Fruit fly (Drosophila melanogaster) whole organism, prepupa: ENCODE data around the gene nmdyn-D7.
A peak's percentile ranks its signal among the peaks of the same experiment; 100 is the strongest.

Source experiments
- CG11294 ChIP-seq: fragments of 200-800 bp; sonication (Bioruptor generic); IDR thresholded peaks from 2 replicates; pipeline ENCODE4 v1.3.6; 2022; ENCODE audit warnings: missing biosample characterization, missing genetic modification characterization
- CG11762 ChIP-seq: fragments of 200-800 bp; sonication (Bioruptor generic); optimal IDR thresholded peaks from 3 replicates; lab custom pipeline; 2016; ENCODE audit warnings: missing biosample characterization, missing genetic modification characterization; ENCODE audit not compliant: insufficient read depth
- CG11902 ChIP-seq: fragments of 200-800 bp; sonication (Bioruptor generic); optimal IDR thresholded peaks from 3 replicates; lab custom pipeline; 2016; ENCODE audit warnings: missing biosample characterization, missing genetic modification characterization
- CG15336 ChIP-seq: fragments of 200-800 bp; sonication (Bioruptor generic); IDR thresholded peaks from 2 replicates; pipeline ENCODE4 v1.3.6; 2022; ENCODE audit warnings: missing biosample characterization, missing genetic modification characterization
- CG31627 ChIP-seq: fragments of 200-800 bp; sonication (Bioruptor generic); optimal IDR thresholded peaks from 3 replicates; lab custom pipeline; 2016; ENCODE audit warnings: missing biosample characterization, missing genetic modification characterization
- CG34406 ChIP-seq: fragments of 200-800 bp; sonication (Bioruptor generic); optimal IDR thresholded peaks from 3 replicates; lab custom pipeline; 2016; ENCODE audit warnings: missing biosample characterization, missing genetic modification characterization
- CG4318 ChIP-seq: fragments of 200-800 bp; sonication (Bioruptor generic); optimal IDR thresholded peaks from 3 replicates; lab custom pipeline; 2017; ENCODE audit warnings: missing biosample characterization, mild to moderate bottlenecking, missing genetic modification characterization
- CG6792 ChIP-seq: fragments of 200-800 bp; sonication (Bioruptor generic); optimal IDR thresholded peaks from 3 replicates; lab custom pipeline; 2016; ENCODE audit warnings: missing biosample characterization, missing genetic modification characterization
- CG6808 ChIP-seq: fragments of 200-800 bp; sonication (Bioruptor generic); optimal IDR thresholded peaks from 3 replicates; lab custom pipeline; 2017; ENCODE audit warnings: missing biosample characterization, missing genetic modification characterization, mild to moderate bottlenecking, moderate library complexity, missing genetic modification reagents
- CG8119 ChIP-seq: fragments of 200-800 bp; sonication (Bioruptor generic); IDR thresholded peaks from 3 replicates; pipeline ENCODE4 v1.3.6; 2022; ENCODE audit warnings: missing biosample characterization, missing genetic modification characterization
- CG8319 ChIP-seq: fragments of 200-800 bp; sonication (Bioruptor generic); optimal IDR thresholded peaks from 3 replicates; lab custom pipeline; 2016; ENCODE audit warnings: missing biosample characterization, missing genetic modification characterization
- CG8632 ChIP-seq: fragments of 200-800 bp; sonication (Bioruptor generic); optimal IDR thresholded peaks from 3 replicates; lab custom pipeline; 2016; ENCODE audit warnings: missing biosample characterization, missing genetic modification characterization
- CG9139 ChIP-seq: fragments of 200-800 bp; sonication (Bioruptor generic); optimal IDR thresholded peaks from 3 replicates; lab custom pipeline; 2017; ENCODE audit warnings: missing biosample characterization, mild to moderate bottlenecking, missing genetic modification characterization
- Eip75B ChIP-seq: fragments of 200-800 bp; sonication (Bioruptor generic); optimal IDR thresholded peaks from 3 replicates; lab custom pipeline; 2016; ENCODE audit warnings: missing biosample characterization, missing genetic modification characterization
- Eip93F ChIP-seq: fragments of 200-800 bp; sonication (Bioruptor generic); optimal IDR thresholded peaks from 2 replicates; lab custom pipeline; 2016; ENCODE audit warnings: missing biosample characterization, mild to moderate bottlenecking, missing genetic modification characterization
- Ets21C ChIP-seq: fragments of 200-800 bp; sonication (Bioruptor generic); optimal IDR thresholded peaks from 3 replicates; lab custom pipeline; 2016; ENCODE audit warnings: missing biosample characterization, missing genetic modification characterization
- Ets96B ChIP-seq: fragments of 200-800 bp; optimal IDR thresholded peaks from 2 replicates; lab custom pipeline; 2019; ENCODE audit warnings: missing biosample characterization, mild to moderate bottlenecking, missing genetic modification characterization, moderate library complexity
- Hr38 ChIP-seq: sonication (Bioruptor generic); optimal IDR thresholded peaks from 2 replicates; lab custom pipeline; 2016; ENCODE audit warnings: missing biosample characterization, missing genetic modification characterization
- Hr4 ChIP-seq: fragments of 200-800 bp; sonication (Bioruptor generic); optimal IDR thresholded peaks from 3 replicates; lab custom pipeline; 2016; ENCODE audit warnings: missing biosample characterization, missing genetic modification characterization
- OdsH ChIP-seq: fragments of 200-800 bp; sonication (Bioruptor generic); optimal IDR thresholded peaks from 3 replicates; lab custom pipeline; 2016; ENCODE audit warnings: missing biosample characterization, missing genetic modification characterization
- Smox ChIP-seq: fragments of 200-800 bp; sonication (Bioruptor generic); optimal IDR thresholded peaks from 3 replicates; lab custom pipeline; 2016; ENCODE audit warnings: missing biosample characterization, missing genetic modification characterization
- Sox102F ChIP-seq: fragments of 200-800 bp; sonication (Bioruptor generic); optimal IDR thresholded peaks from 2 replicates; lab custom pipeline; 2016; ENCODE audit warnings: missing biosample characterization, mild to moderate bottlenecking, missing genetic modification characterization
- Sox15 ChIP-seq: fragments of 200-800 bp; sonication (Bioruptor generic); optimal IDR thresholded peaks from 3 replicates; lab custom pipeline; 2016; ENCODE audit warnings: missing biosample characterization, missing genetic modification characterization
- achi ChIP-seq: fragments of 200-800 bp; sonication (Bioruptor generic); optimal IDR thresholded peaks from 3 replicates; lab custom pipeline; 2016; ENCODE audit warnings: missing biosample characterization, missing genetic modification characterization
- acj6 ChIP-seq: fragments of 200-800 bp; sonication (Bioruptor generic); optimal IDR thresholded peaks from 3 replicates; lab custom pipeline; 2016; ENCODE audit warnings: missing biosample characterization, missing genetic modification characterization
- cyc ChIP-seq: fragments of 200-800 bp; sonication (Bioruptor generic); optimal IDR thresholded peaks from 3 replicates; lab custom pipeline; 2016; ENCODE audit warnings: missing biosample characterization, missing genetic modification characterization
- dac ChIP-seq: fragments of 200-800 bp; sonication (Bioruptor generic); optimal IDR thresholded peaks from 2 replicates; lab custom pipeline; 2017; ENCODE audit warnings: missing biosample characterization, mild to moderate bottlenecking, missing genetic modification characterization
- dsx ChIP-seq: fragments of 200-800 bp; optimal IDR thresholded peaks from 3 replicates; lab custom pipeline; 2019; ENCODE audit warnings: missing biosample characterization, mild to moderate bottlenecking, missing genetic modification characterization, moderate library complexity; ENCODE audit not compliant: poor library complexity, severe bottlenecking
- fd85E ChIP-seq: fragments of 200-800 bp; sonication (Bioruptor generic); optimal IDR thresholded peaks from 3 replicates; lab custom pipeline; 2016; ENCODE audit warnings: missing biosample characterization, missing genetic modification characterization
- fkh ChIP-seq: fragments of 200-800 bp; sonication (Bioruptor generic); optimal IDR thresholded peaks from 3 replicates; lab custom pipeline; 2017; ENCODE audit warnings: missing biosample characterization, mild to moderate bottlenecking, missing genetic modification characterization, moderate library complexity
- lz ChIP-seq: fragments of 200-800 bp; sonication (Bioruptor generic); optimal IDR thresholded peaks from 3 replicates; lab custom pipeline; 2016; ENCODE audit warnings: missing biosample characterization, missing genetic modification characterization
- net ChIP-seq: fragments of 200-800 bp; sonication (Bioruptor generic); optimal IDR thresholded peaks from 3 replicates; lab custom pipeline; 2016; ENCODE audit warnings: missing biosample characterization, missing genetic modification characterization
- salr ChIP-seq, 2 experiments: fragments of 200-800 bp; sonication (Bioruptor generic); optimal IDR thresholded peaks; 3 replicates each; lab custom pipeline; 2016 to 2018; ENCODE audit warnings: missing biosample characterization in 2 of 2, missing genetic modification characterization in 2 of 2, mild to moderate bottlenecking in 1 of 2
- spab ChIP-seq: fragments of 200-800 bp; sonication (Bioruptor generic); optimal IDR thresholded peaks from 2 replicates; lab custom pipeline; 2017; ENCODE audit warnings: missing biosample characterization, mild to moderate bottlenecking, missing genetic modification characterization, missing genetic modification reagents
- ss ChIP-seq, 2 experiments: fragments of 200-800 bp; sonication (Bioruptor generic); optimal IDR thresholded peaks; 2 replicates in 1 of 2; 3 replicates in 1 of 2; lab custom pipeline; 2017 to 2018; ENCODE audit warnings: mild to moderate bottlenecking in 2 of 2, missing biosample characterization in 2 of 2, missing genetic modification characterization in 2 of 2, moderate library complexity in 1 of 2
- topi ChIP-seq: fragments of 200-800 bp; sonication (Bioruptor generic); optimal IDR thresholded peaks from 3 replicates; lab custom pipeline; 2016; ENCODE audit warnings: missing biosample characterization, missing genetic modification characterization

The nmdyn-D7 gene

DNA sequence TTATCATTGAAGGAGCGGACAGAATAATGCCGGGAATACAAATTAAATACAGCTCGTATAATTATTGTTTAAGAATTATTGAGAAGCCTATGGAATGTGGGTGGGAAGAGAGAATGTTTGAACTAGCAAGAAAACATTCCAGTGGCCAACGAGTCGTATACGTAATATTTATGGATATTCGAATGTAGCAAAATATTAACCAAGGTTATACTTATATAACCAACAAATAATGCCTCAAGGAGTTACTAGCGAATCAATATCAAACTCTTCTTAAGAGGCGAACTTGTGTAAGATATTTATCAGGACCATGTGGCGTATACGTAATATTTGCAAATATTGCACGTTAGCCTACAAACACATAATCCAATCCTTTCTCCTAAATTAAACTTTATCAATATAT lies 14.3 kb upstream of the nmdyn-D7 start:
- TF ChIP-seq Ets96B (tag; lab: Kevin White, UChicago) (no peak), Smox (GFP tag; lab: Kevin White, UChicago) (no peak), fd85E (no peak), spab (GFP tag; lab: Kevin White, UChicago) (no peak), fkh (GFP tag; lab: Kevin White, UChicago) (no peak), Ets21C (no peak), CG34406 (GFP tag; lab: Kevin White, UChicago) (no peak), CG6808 (GFP tag; lab: Kevin White, UChicago) (no peak)
- TF ChIP-seq, all 60 proteins: peak for 0

DNA sequence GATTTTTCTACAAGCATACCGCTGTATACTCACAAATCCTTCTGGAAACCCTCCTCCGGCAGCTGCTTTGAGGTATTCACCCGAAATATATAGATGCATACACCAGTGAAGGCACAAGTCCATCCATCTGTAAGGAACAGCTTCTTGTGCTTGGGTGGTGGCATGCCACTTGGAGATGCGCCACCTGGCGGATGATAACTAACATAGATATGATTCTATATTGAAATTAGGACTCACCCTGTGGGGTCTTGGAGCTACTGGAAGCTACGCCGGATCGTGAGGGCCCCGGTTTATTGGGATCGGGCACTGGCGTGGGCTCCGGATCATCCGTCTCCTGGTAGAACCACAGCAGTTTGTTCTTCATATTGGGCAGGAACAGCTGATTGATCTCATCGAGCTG lies 6.5 kb upstream of the nmdyn-D7 start:
- no peak for TF ChIP-seq dsx (GFP tag; lab: Kevin White, UChicago)
- no peak for TF ChIP-seq Hr38 (GFP tag; lab: Kevin White, UChicago)
- TF ChIP-seq Eip75B (GFP tag; lab: Kevin White, UChicago) = no peak
- TF ChIP-seq CG11762 (GFP tag; lab: Kevin White, UChicago) = no peak
- no peak for TF ChIP-seq CG9139 (GFP tag; lab: Kevin White, UChicago)
- no peak for TF ChIP-seq Eip93F (GFP tag; lab: Kevin White, UChicago)
- no peak for TF ChIP-seq fkh (GFP tag; lab: Kevin White, UChicago)
- no peak for TF ChIP-seq CG31627
- no peak for TF ChIP-seq dac (GFP tag; lab: Kevin White, UChicago)
- no peak for TF ChIP-seq CG8119 (GFP tag; lab: Robert Waterston, UW)
- no peak for TF ChIP-seq CG15336 (GFP tag; lab: Robert Waterston, UW)
- no peak for TF ChIP-seq Ets96B (tag; lab: Kevin White, UChicago)
- no peak for TF ChIP-seq Sox15 (GFP tag; lab: Kevin White, UChicago)
- TF ChIP-seq acj6 = no peak
- no peak for TF ChIP-seq CG11294 (GFP tag; lab: Robert Waterston, UW)
- TF ChIP-seq CG4318 (GFP tag; lab: Kevin White, UChicago) = no peak
- TF ChIP-seq Hr4 (GFP tag; lab: Kevin White, UChicago) = no peak

DNA sequence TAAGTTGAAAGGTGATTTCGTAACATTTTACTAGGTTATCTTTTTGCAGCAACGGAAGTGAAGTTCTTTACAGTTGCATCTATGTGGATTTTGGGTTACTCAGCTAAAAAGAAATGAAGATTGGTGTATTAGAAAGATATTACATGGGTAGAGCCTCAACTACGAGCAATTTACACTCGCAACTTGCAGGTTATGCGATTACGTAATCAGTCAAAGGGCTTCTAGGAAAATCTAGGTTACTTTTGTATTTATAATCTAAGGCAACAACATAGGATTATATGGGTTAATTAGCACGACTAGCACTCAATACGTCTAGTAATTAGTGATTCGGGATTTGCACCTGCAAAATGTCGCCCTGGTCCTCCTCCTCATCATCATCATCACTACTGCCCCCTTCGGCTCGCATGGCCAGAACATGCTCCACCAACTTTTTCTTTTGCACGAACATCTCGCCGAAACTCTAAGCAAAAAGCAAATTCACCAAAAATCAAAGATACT lies 5.5 kb upstream of the nmdyn-D7 start, which contains the start of gene Dhc1:
TSS of gene Dhc1 (minus strand) at position 448 of the 498 bp plus-strand sequence.
- TF ChIP-seq achi (GFP tag; lab: Kevin White, UChicago) (no peak), acj6 (no peak), Sox15 (GFP tag; lab: Kevin White, UChicago) (no peak), dac (GFP tag; lab: Kevin White, UChicago) (no peak), Sox102F (GFP tag; lab: Kevin White, UChicago) (no peak), net (GFP tag; lab: Kevin White, UChicago) (no peak), ss (GFP tag; optimal IDR thresholded peaks at IDR 0.05; lab: Kevin White, UChicago) (no peak), lz (no peak), CG9139 (GFP tag; lab: Kevin White, UChicago) (no peak)

DNA sequence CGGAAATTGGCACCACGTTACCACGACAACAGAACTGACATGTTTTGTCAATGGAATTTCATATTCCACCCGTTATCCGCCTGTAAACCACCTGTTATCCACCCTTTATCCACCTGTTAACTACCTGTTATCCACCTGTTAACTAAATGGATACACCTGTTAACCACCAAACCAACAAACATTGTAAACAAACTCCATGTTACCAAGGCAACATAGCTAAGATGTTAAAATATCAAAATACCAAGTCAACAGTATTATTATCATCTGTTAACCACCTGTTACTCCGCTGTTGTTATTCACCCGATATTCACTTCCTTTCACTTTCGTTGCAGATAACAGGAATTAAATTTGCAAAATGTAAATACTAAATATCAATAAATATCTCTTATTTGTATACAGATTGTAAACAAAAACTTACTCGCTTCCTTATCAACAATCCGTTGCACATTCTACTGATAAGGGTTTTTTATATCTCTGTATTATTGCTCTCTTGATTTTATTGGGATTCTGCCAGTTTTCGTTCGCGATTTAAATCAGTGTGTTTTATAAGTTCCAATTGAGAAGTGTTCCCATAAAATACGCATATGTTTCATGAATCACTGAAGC lies 4.7 kb upstream of the nmdyn-D7 start, which contains the start of gene Nepl12:
TSS of gene Nepl12 (plus strand) at position 556 of the 606 bp plus-strand sequence.
- TF ChIP-seq cyc (GFP tag; lab: Kevin White, UChicago) (no peak), achi (GFP tag; lab: Kevin White, UChicago) (peak; percentile 8), OdsH (GFP tag; lab: Kevin White, UChicago) (no peak), CG34406 (GFP tag; lab: Kevin White, UChicago) (peak; percentile 9), topi (GFP tag; lab: Kevin White, UChicago) (no peak), CG6792 (GFP tag; lab: Kevin White, UChicago) (peak; percentile 12), CG8632 (GFP tag; lab: Kevin White, UChicago) (peak; percentile 27), CG11902 (GFP tag; lab: Kevin White, UChicago) (peak; percentile 19), salr (GFP tag; optimal IDR thresholded peaks at IDR 0.05; lab: Kevin White, UChicago) (peak in 1 of 2 experiments; percentile 22), CG8319 (peak; percentile 18)
